Fruit fly (Drosophila melanogaster): Measurements from ENCODE around the gene Cp7Fb.

Gene Cp7Fb

DNA sequence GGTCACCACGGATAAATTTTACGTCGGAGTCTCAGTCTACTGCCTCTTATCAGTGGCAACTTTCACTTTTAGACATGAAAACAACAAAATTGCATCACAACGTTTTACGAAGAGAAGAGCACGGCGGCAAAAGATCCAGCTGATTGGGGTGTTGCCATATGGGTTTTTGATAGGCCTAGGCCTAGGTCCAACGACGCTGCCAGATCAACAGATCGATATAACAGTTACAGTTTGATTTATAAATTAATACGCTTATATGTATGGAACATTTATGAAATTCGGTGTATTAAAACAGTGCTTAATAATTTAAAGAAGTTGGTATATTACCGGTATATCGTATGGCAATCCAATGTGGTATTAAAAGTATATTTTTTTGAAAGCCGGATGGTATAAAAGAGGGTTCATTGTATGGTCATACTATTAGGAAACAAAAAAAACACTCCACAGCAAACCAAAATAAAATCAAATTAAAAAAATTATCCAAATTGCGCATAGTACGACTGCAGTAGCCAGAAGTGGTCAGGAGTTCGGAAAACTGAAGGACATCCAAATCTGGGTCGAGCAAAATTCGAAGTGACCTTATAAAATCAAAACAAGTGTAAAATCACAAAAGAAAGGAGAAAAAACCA is 36.9 kb upstream of the Cp7Fb start, which contains the start of gene CG1440 (continued):
- TF ChIP-seq pho (GFP tag; optimal IDR thresholded peaks at IDR 0.05) (peak; percentile 28), CG2120 (GFP tag; optimal IDR thresholded peaks at IDR 0.05) (peak; percentile 56), row (GFP tag; IDR thresholded peaks at IDR 0.05) (peak; percentile 44; the same call in 2 of the 3 replicates), Xbp1 (GFP tag; optimal IDR thresholded peaks at IDR 0.05) (no peak), CG14014 (GFP tag; IDR thresholded peaks at IDR 0.05) (no peak), CG12391 (tag; optimal IDR thresholded peaks at IDR 0.05) (peak; percentile 66), sob (GFP tag; IDR thresholded peaks at IDR 0.05) (0 out of 2 replicates have a peak, but pooled peaks have one; percentile 34), Sry-δ (GFP tag; optimal IDR thresholded peaks at IDR 0.05) (peak; percentile 30), CG17361 (GFP tag; IDR thresholded peaks at IDR 0.05) (peak; percentile 43; the same call in 2 of the 3 replicates), CG15696 (tag; optimal IDR thresholded peaks at IDR 0.05) (peak; percentile 34), stwl (tag; optimal IDR thresholded peaks at IDR 0.05) (peak; percentile 39), CG11723 (GFP tag; optimal IDR thresholded peaks at IDR 0.05) (no peak), E2f2 (GFP tag; IDR thresholded peaks at IDR 0.05) (peak; percentile 70), CG6813 (GFP tag; optimal IDR thresholded peaks at IDR 0.05) (peak; percentile 21), chn (GFP tag; optimal IDR thresholded peaks at IDR 0.05) (no peak), Dll (GFP tag; IDR thresholded peaks at IDR 0.05; ENCODE audit: partially characterized antibody) (peak; percentile 3; the same call in 1 of the 4 replicates), YL-1 (GFP tag; optimal IDR thresholded peaks at IDR 0.05) (peak; percentile 33), C15 (GFP tag; IDR thresholded peaks at IDR 0.05) (no peak), Atf6 (GFP tag; IDR thresholded peaks at IDR 0.05) (0 out of 2 replicates have a peak, but pooled peaks have one; percentile 5), PHDP (tag; optimal IDR thresholded peaks at IDR 0.05) (peak; percentile 48), gfzf (GFP tag; optimal IDR thresholded peaks at IDR 0.05) (peak; percentile 75), Trl (optimal IDR thresholded peaks at IDR 0.05) (no peak), Trl (GFP tag; optimal IDR thresholded peaks at IDR 0.05) (peak; percentile 10), CG18262 (tag; optimal IDR thresholded peaks at IDR 0.05) (peak; percentile 5), CG32767 (GFP tag; IDR thresholded peaks at IDR 0.05) (0 out of 2 replicates have a peak, but pooled peaks have one; percentile 24), bab2 (GFP tag; optimal IDR thresholded peaks at IDR 0.05) (peak; percentile 30), tin (GFP tag; optimal IDR thresholded peaks at IDR 0.05) (no peak), CG9797 (GFP tag; optimal IDR thresholded peaks at IDR 0.05) (peak; percentile 88), slbo (GFP tag; IDR thresholded peaks at IDR 0.05) (peak; percentile 33; the same call in 1 of the 2 replicates), Sin3A (optimal IDR thresholded peaks at IDR 0.05) (peak; percentile 17), nmo (GFP tag; optimal IDR thresholded peaks at IDR 0.05) (peak; percentile 43), Hsf (GFP tag; optimal IDR thresholded peaks at IDR 0.05) (no peak), CG7271 (tag; optimal IDR thresholded peaks at IDR 0.05) (peak; percentile 4), MBD-R2 (GFP tag; IDR thresholded peaks at IDR 0.05) (peak; percentile 75), CG7372 (GFP tag; IDR thresholded peaks at IDR 0.05) (no peak), pzg (GFP tag; optimal IDR thresholded peaks at IDR 0.05) (peak; percentile 84), CG10147 (GFP tag; optimal IDR thresholded peaks at IDR 0.05) (peak; percentile 40), phol (tag; optimal IDR thresholded peaks at IDR 0.05) (peak; percentile 59), HLH54F (GFP tag; optimal IDR thresholded peaks at IDR 0.05) (peak; percentile 40), fu2 (GFP tag; optimal IDR thresholded peaks at IDR 0.05) (peak; percentile 11), CG18476 (GFP tag; optimal IDR thresholded peaks at IDR 0.05) (peak; percentile 9), CG2712 (tag; optimal IDR thresholded peaks at IDR 0.05) (peak; percentile 21), crp (GFP tag; optimal IDR thresholded peaks at IDR 0.05) (peak; percentile 19 to 92), Stat92E (GFP tag; optimal IDR thresholded peaks at IDR 0.05) (peak in 1 of 3 experiments; percentile 59), BEAF-32 (GFP tag; optimal IDR thresholded peaks at IDR 0.05) (peak; percentile 62), MESR4 (GFP tag; optimal IDR thresholded peaks at IDR 0.05) (peak; percentile 42)

Measured in whole organism, embryonic.